Worm (Caenorhabditis elegans): ENCODE data around the gene glb-28.
A peak's percentile ranks its signal among the peaks of the same experiment; 100 is the strongest.

The glb-28 gene

DNA sequence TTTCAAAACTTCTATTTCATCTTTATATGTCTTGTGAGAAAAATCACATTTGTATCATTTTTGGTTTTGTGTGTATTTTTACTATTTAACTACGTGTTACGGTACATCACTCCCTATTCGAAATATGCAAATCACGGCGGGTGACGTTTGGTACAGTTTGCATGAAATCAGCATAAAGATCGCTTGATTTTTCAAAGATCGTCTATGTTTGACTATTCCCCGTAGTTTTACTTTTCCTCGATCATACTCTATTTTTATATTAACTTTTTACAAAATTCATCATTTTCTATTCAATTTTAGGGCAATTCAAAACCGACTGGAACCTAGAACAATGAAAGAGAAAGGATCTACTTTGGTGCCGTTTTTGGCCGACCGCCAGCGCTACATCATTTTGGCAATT, 13.6 kb upstream of the glb-28 start, which contains the start of gene Y15E3A.4:
Gene Y15E3A.4 (plus strand): TSS at position 301 of the 400 bp plus-strand sequence.
- TF ChIP-seq lin-13 (GFP tag; optimal IDR thresholded peaks at IDR 0.05) = no peak
- TF ChIP-seq mef-2 (tag; optimal IDR thresholded peaks at IDR 0.05) = no peak
- TF ChIP-seq C04F5.9 (tag; optimal IDR thresholded peaks at IDR 0.05) = no peak
- TF ChIP-seq fos-1 (tag; optimal IDR thresholded peaks at IDR 0.05) = no peak
- no peak for TF ChIP-seq fkh-10 (GFP tag; optimal IDR thresholded peaks at IDR 0.05)

DNA sequence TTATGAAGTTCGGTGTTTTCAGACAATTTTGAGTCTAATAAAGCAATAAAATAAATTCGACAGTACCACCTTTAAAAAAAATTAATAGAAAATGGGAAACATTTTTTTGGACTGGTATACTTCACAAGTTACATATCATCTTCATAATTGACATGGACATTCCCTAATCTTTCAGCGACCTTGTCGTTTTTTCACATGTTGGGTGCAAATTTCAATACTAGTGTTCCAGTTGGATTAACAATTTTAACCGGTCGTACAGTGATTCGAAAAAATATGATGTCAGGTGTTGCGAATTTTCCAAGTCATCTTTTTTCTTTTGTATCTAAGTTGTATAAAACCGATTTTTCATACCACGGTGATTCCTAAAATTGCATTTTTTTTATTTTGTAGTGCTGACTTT, 11.3 kb upstream of the glb-28 start:
- TF ChIP-seq nhr-85 (tag) = peak; percentile 72
- TF ChIP-seq lin-35 (GFP tag; optimal IDR thresholded peaks at IDR 0.05) = no peak
- TF ChIP-seq nhr-77 (tag; optimal IDR thresholded peaks at IDR 0.05) = no peak

DNA sequence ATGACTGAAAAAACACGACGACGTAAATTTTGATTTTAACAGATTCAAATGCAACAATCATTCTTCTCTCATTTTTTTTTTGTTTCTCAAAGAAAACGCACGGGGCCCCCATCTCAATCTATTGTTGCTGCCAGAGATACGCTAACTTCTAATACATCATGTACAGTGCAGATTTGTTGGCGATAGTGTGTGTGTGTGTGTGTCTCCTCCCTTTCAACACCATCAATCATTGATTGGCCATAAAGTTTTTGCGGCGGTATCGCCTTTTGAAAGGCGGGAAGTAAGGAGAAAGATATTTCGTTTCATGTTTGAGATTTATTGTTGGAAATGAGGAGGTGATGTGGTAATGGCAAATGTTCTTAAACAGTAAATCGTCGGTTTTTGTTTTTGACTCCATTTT, 10.2 kb upstream of the glb-28 start:
- TF ChIP-seq lin-39 (tag; optimal IDR thresholded peaks at IDR 0.05) (no peak), mep-1 (tag; optimal IDR thresholded peaks at IDR 0.05) (peak; percentile 55), hpl-2 (GFP tag; optimal IDR thresholded peaks at IDR 0.05) (no peak), xbp-1 (tag; optimal IDR thresholded peaks at IDR 0.05) (no peak), nhr-237 (tag; optimal IDR thresholded peaks at IDR 0.05) (no peak), nhr-47 (tag; optimal IDR thresholded peaks at IDR 0.05) (peak; percentile 2), C04F5.9 (tag; optimal IDR thresholded peaks at IDR 0.05) (no peak), nhr-19 (GFP tag; conservative IDR thresholded peaks at IDR 0.05) (no peak; the same call in 1 of the 2 replicates), ceh-8 (GFP tag; optimal IDR thresholded peaks at IDR 0.05) (no peak), mef-2 (tag; optimal IDR thresholded peaks at IDR 0.05) (no peak), nhr-71 (tag; optimal IDR thresholded peaks at IDR 0.05) (peak; percentile 54), unc-98 (GFP tag; IDR thresholded peaks at IDR 0.05) (no peak), egl-13 (tag; optimal IDR thresholded peaks at IDR 0.05) (no peak), aha-1 (tag; optimal IDR thresholded peaks at IDR 0.05) (no peak), tbx-2 (tag; optimal IDR thresholded peaks at IDR 0.05) (no peak), sptf-1 (tag; optimal IDR thresholded peaks at IDR 0.05) (no peak), efl-3 (GFP tag; optimal IDR thresholded peaks at IDR 0.05) (peak; percentile 21), sup-37 (GFP tag; optimal IDR thresholded peaks at IDR 0.05) (no peak), blmp-1 (tag; optimal IDR thresholded peaks at IDR 0.05) (peak; percentile 80), nhr-28 (tag; optimal IDR thresholded peaks at IDR 0.05) (no peak), lin-13 (GFP tag; optimal IDR thresholded peaks at IDR 0.05) (no peak), elt-3 (tag; optimal IDR thresholded peaks at IDR 0.05) (peak in 3 of 6 experiments; percentile 49 to 56 (median 54)), efl-1 (optimal IDR thresholded peaks at IDR 0.05) (no peak), efl-1 (GFP tag; optimal IDR thresholded peaks at IDR 0.05 in 1 of 2) (no peak), lir-3 (tag; optimal IDR thresholded peaks at IDR 0.05; ENCODE audit: poor library complexity) (no peak), dpl-1 (GFP tag; optimal IDR thresholded peaks at IDR 0.05) (no peak), jun-1 (tag; optimal IDR thresholded peaks at IDR 0.05) (no peak), dsc-1 (tag; optimal IDR thresholded peaks at IDR 0.05) (no peak), ama-1 (optimal IDR thresholded peaks at IDR 0.05) (no peak), nhr-20 (tag; optimal IDR thresholded peaks at IDR 0.05) (peak; percentile 67), ceh-82 (tag; optimal IDR thresholded peaks at IDR 0.05) (no peak), fkh-8 (tag; optimal IDR thresholded peaks at IDR 0.05) (no peak), lin-14 (GFP tag; optimal IDR thresholded peaks at IDR 0.05) (peak; percentile 84), ces-1 (GFP tag; optimal IDR thresholded peaks at IDR 0.05) (no peak), C16A3.4 (tag; optimal IDR thresholded peaks at IDR 0.05) (no peak), lin-15B (tag; optimal IDR thresholded peaks at IDR 0.05) (no peak), sox-4 (tag; optimal IDR thresholded peaks at IDR 0.05) (no peak), unc-130 (tag; optimal IDR thresholded peaks at IDR 0.05) (no peak), C34B4.2 (tag; optimal IDR thresholded peaks at IDR 0.05) (no peak), ceh-90 (tag; optimal IDR thresholded peaks at IDR 0.05) (no peak), ets-5 (GFP tag; IDR thresholded peaks at IDR 0.05) (no peak), F16B12.6 (tag; optimal IDR thresholded peaks at IDR 0.05) (no peak), nhr-84 (tag; optimal IDR thresholded peaks at IDR 0.05) (no peak), ceh-88 (GFP tag; IDR thresholded peaks at IDR 0.05) (no peak), snu-23 (GFP tag; optimal IDR thresholded peaks at IDR 0.05) (peak; percentile 71), ztf-11 (tag; optimal IDR thresholded peaks at IDR 0.05) (no peak)
